Worm (Caenorhabditis elegans): ENCODE data around the gene xrn-1.

The xrn-1 gene

ce11 chrII:14086931-14087330 lies 18.2 kb downstream of the xrn-1 start:
- TF ChIP-seq alr-1 (tag; optimal IDR thresholded peaks at IDR 0.05) (no peak), lsy-2 (tag; optimal IDR thresholded peaks at IDR 0.05) (no peak), nhr-25 (tag; optimal IDR thresholded peaks at IDR 0.05) (no peak), fos-1 (tag; optimal IDR thresholded peaks at IDR 0.05) (no peak), nhr-6 (tag; optimal IDR thresholded peaks at IDR 0.05) (no peak), ztf-4 (tag; optimal IDR thresholded peaks at IDR 0.05) (no peak)

- no peak for TF ChIP-seq mbf-1 (tag; optimal IDR thresholded peaks at IDR 0.05)
Observed at ce11 chrII:14089796-14090372, 21.2 kb downstream of the xrn-1 start.

ce11 chrII:14091182-14091581 lies 22.5 kb downstream of the xrn-1 start:
- TF ChIP-seq R02D3.7 (tag; optimal IDR thresholded peaks at IDR 0.05) (no peak), nhr-11 (tag; optimal IDR thresholded peaks at IDR 0.05) (no peak), alr-1 (tag; optimal IDR thresholded peaks at IDR 0.05) (no peak), lin-11 (tag; optimal IDR thresholded peaks at IDR 0.05) (no peak), nhr-10 (tag; optimal IDR thresholded peaks at IDR 0.05) (no peak), skn-1 (tag; optimal IDR thresholded peaks at IDR 0.05) (no peak), sma-9 (GFP tag; optimal IDR thresholded peaks at IDR 0.05) (no peak), sma-9 (tag; optimal IDR thresholded peaks at IDR 0.05) (no peak), unc-62 (GFP tag; optimal IDR thresholded peaks at IDR 0.05) (no peak), nhr-237 (tag; optimal IDR thresholded peaks at IDR 0.05) (no peak), sem-4 (tag; optimal IDR thresholded peaks at IDR 0.05) (no peak), Y55F3AM.14 (GFP tag; optimal IDR thresholded peaks at IDR 0.05) (no peak), lin-13 (GFP tag; optimal IDR thresholded peaks at IDR 0.05) (no peak), fos-1 (tag; optimal IDR thresholded peaks at IDR 0.05) (no peak), zag-1 (tag; optimal IDR thresholded peaks at IDR 0.05) (no peak), C34F6.9 (tag; optimal IDR thresholded peaks at IDR 0.05) (no peak), unc-39 (tag; optimal IDR thresholded peaks at IDR 0.05) (no peak), nhr-77 (tag; optimal IDR thresholded peaks at IDR 0.05) (no peak)

ce11 chrII:14094590-14094989 lies 25.9 kb downstream of the xrn-1 start, which contains the start of gene col-87:
col-87 (minus strand) TSS chrII:14094690.
- TF ChIP-seq fos-1 (tag; optimal IDR thresholded peaks at IDR 0.05) (no peak), nhr-10 (tag; optimal IDR thresholded peaks at IDR 0.05) (no peak), mbf-1 (tag; optimal IDR thresholded peaks at IDR 0.05) (no peak), crh-2 (tag; optimal IDR thresholded peaks at IDR 0.05) (no peak), snpc-4 (tag; optimal IDR thresholded peaks at IDR 0.05) (no peak), zag-1 (tag; optimal IDR thresholded peaks at IDR 0.05) (no peak), nhr-77 (tag; optimal IDR thresholded peaks at IDR 0.05) (no peak), ceh-82 (tag; optimal IDR thresholded peaks at IDR 0.05) (no peak)

ce11 chrII:14095875-14096274 lies 27.2 kb downstream of the xrn-1 start:
- no peak for TF ChIP-seq ztf-11 (tag; optimal IDR thresholded peaks at IDR 0.05)
- TF ChIP-seq sem-4 (tag; optimal IDR thresholded peaks at IDR 0.05), result no peak
- no peak for TF ChIP-seq ztf-1 (GFP tag; conservative IDR thresholded peaks at IDR 0.05)
- TF ChIP-seq crh-2 (tag; optimal IDR thresholded peaks at IDR 0.05), result no peak
- TF ChIP-seq egl-27 (tag; optimal IDR thresholded peaks at IDR 0.05), result no peak
- TF ChIP-seq ztf-4 (tag; optimal IDR thresholded peaks at IDR 0.05), result no peak
- no peak for TF ChIP-seq elt-3 (tag; optimal IDR thresholded peaks at IDR 0.05)
- TF ChIP-seq nhr-6 (tag; optimal IDR thresholded peaks at IDR 0.05), result no peak
- no peak for TF ChIP-seq ceh-82 (tag; optimal IDR thresholded peaks at IDR 0.05)
- no peak for TF ChIP-seq nhr-11 (tag; optimal IDR thresholded peaks at IDR 0.05)
- no peak for TF ChIP-seq F13H6.1 (tag; optimal IDR thresholded peaks at IDR 0.05)
- TF ChIP-seq gmeb-1 (tag; optimal IDR thresholded peaks at IDR 0.05), result no peak
- TF ChIP-seq nhr-12 (tag; optimal IDR thresholded peaks at IDR 0.05), result no peak

- TF ChIP-seq nhr-11 (tag; optimal IDR thresholded peaks at IDR 0.05), result no peak
- TF ChIP-seq unc-62 (GFP tag; optimal IDR thresholded peaks at IDR 0.05), result no peak
- no peak for TF ChIP-seq Y55F3AM.14 (GFP tag; optimal IDR thresholded peaks at IDR 0.05)
- TF ChIP-seq nhr-77 (tag; optimal IDR thresholded peaks at IDR 0.05), result no peak
- TF ChIP-seq ZK546.5 (tag; optimal IDR thresholded peaks at IDR 0.05), result no peak
- no peak for TF ChIP-seq mbf-1 (tag; optimal IDR thresholded peaks at IDR 0.05)
Observed at ce11 chrII:14096814-14097213, 28.1 kb downstream of the xrn-1 start.
